Worm (Caenorhabditis elegans): ENCODE results near the gene fbxa-89.
A peak's percentile ranks its signal among the peaks of the same experiment; 100 is the strongest.

fbxa-89 gene

ce11 chrIII:12273598-12274090, 37.7 kb downstream of the fbxa-89 start, which contains the start of the genes Y75B8A.24 and Y75B8A.25:
TSS of gene Y75B8A.24 (minus strand) at chrIII:12273752.
TSS of gene Y75B8A.25 (plus strand) at chrIII:12274040.
- TF ChIP-seq ces-1 (GFP tag; optimal IDR thresholded peaks at IDR 0.05), result no peak
- no peak for TF ChIP-seq nhr-48 (tag; optimal IDR thresholded peaks at IDR 0.05)
- TF ChIP-seq mep-1 (tag; optimal IDR thresholded peaks at IDR 0.05), result peak; percentile 26
- no peak for TF ChIP-seq Y75B8A.6 (GFP tag; IDR thresholded peaks at IDR 0.05)
- TF ChIP-seq ztf-11 (tag; optimal IDR thresholded peaks at IDR 0.05), result no peak
- TF ChIP-seq tra-1 (GFP tag; IDR thresholded peaks at IDR 0.05), result 0 out of 2 replicates have a peak, but pooled peaks have one; percentile 46
- peak in 1 of 2 experiments; percentile 38 for TF ChIP-seq unc-62 (GFP tag; optimal IDR thresholded peaks at IDR 0.05 in 1 of 2)
- TF ChIP-seq unc-62 (tag; optimal IDR thresholded peaks at IDR 0.05), result no peak
- TF ChIP-seq lin-13 (GFP tag; optimal IDR thresholded peaks at IDR 0.05), result peak; percentile 15
- TF ChIP-seq nhr-10 (tag; optimal IDR thresholded peaks at IDR 0.05), result no peak
- TF ChIP-seq pha-4 (GFP tag; IDR thresholded peaks at IDR 0.05), result peak; percentile 29; the same call in 1 of the 2 replicates
- TF ChIP-seq pha-4 (tag; optimal IDR thresholded peaks at IDR 0.05), result no peak
- no peak for TF ChIP-seq D1046.2 (GFP tag; IDR thresholded peaks at IDR 0.05)
- peak; percentile 44 for TF ChIP-seq dve-1 (tag; optimal IDR thresholded peaks at IDR 0.05; ENCODE audit: insufficient read depth)
- peak; percentile 76 for TF ChIP-seq dpl-1 (GFP tag; optimal IDR thresholded peaks at IDR 0.05)
- no peak for TF ChIP-seq unc-39 (tag; optimal IDR thresholded peaks at IDR 0.05)
- peak in 1 of 2 experiments; percentile 79 for TF ChIP-seq hif-1 (tag; optimal IDR thresholded peaks at IDR 0.05)
- TF ChIP-seq lsy-2 (tag; optimal IDR thresholded peaks at IDR 0.05), result peak in 1 of 2 experiments; percentile 82
- no peak for TF ChIP-seq spr-1 (tag; optimal IDR thresholded peaks at IDR 0.05)
- TF ChIP-seq ceh-20 (GFP tag; IDR thresholded peaks at IDR 0.05), result peak; percentile 68; the same call in 1 of the 2 replicates
- peak; percentile 41 for TF ChIP-seq hlh-11 (tag; optimal IDR thresholded peaks at IDR 0.05)
- no peak for TF ChIP-seq dmd-8 (GFP tag; IDR thresholded peaks at IDR 0.05)
- peak; percentile 66 for TF ChIP-seq unc-130 (GFP tag; optimal IDR thresholded peaks at IDR 0.05)
- peak; percentile 20 for TF ChIP-seq rbr-2 (tag; optimal IDR thresholded peaks at IDR 0.05)
- 0 out of 2 replicates have a peak, but pooled peaks have one; percentile 59 for TF ChIP-seq arid-1 (GFP tag; conservative IDR thresholded peaks at IDR 0.05)
- TF ChIP-seq nhr-237 (tag; optimal IDR thresholded peaks at IDR 0.05), result no peak
- no peak for TF ChIP-seq attf-4 (tag; optimal IDR thresholded peaks at IDR 0.05)
- TF ChIP-seq mes-2 (tag; optimal IDR thresholded peaks at IDR 0.05; ENCODE audit: poor library complexity, severe bottlenecking), result peak; percentile 98
- TF ChIP-seq ceh-32 (tag; optimal IDR thresholded peaks at IDR 0.05; ENCODE audit: poor library complexity), result no peak
- TF ChIP-seq T26A8.4 (GFP tag; IDR thresholded peaks at IDR 0.05), result 0 out of 2 replicates have a peak, but pooled peaks have one; percentile 28
- TF ChIP-seq saeg-2 (GFP tag; IDR thresholded peaks at IDR 0.05), result no peak
- peak; percentile 81 for TF ChIP-seq Y48G9A.11 (GFP tag; IDR thresholded peaks at IDR 0.05)
- no peak for TF ChIP-seq daf-16 (GFP tag; optimal IDR thresholded peaks at IDR 0.05)
- TF ChIP-seq daf-16 (tag; optimal IDR thresholded peaks at IDR 0.05), result peak; percentile 27
- peak; percentile 71; the same call in 1 of the 2 replicates for TF ChIP-seq dmd-9 (GFP tag; IDR thresholded peaks at IDR 0.05)
- peak; percentile 38 for TF ChIP-seq nhr-102 (tag; optimal IDR thresholded peaks at IDR 0.05)
- TF ChIP-seq hlh-30 (tag; optimal IDR thresholded peaks at IDR 0.05; ENCODE audit: insufficient read depth), result peak; percentile 7
- peak; percentile 68 for TF ChIP-seq dmd-6 (GFP tag; IDR thresholded peaks at IDR 0.05)
- TF ChIP-seq snpc-4 (tag; optimal IDR thresholded peaks at IDR 0.05), result no peak
- TF ChIP-seq lin-38 (GFP tag; IDR thresholded peaks at IDR 0.05), result peak; percentile 78
- no peak for TF ChIP-seq set-16 (GFP tag; IDR thresholded peaks at IDR 0.05)
- no peak for TF ChIP-seq lir-3 (tag; optimal IDR thresholded peaks at IDR 0.05)
- TF ChIP-seq hmg-1.1 (GFP tag; IDR thresholded peaks at IDR 0.05), result peak; percentile 21; the same call in 1 of the 2 replicates
- peak in 1 of 2 experiments; percentile 20; a peak in 1 of 4 replicates for TF ChIP-seq madf-5 (GFP tag; IDR thresholded peaks at IDR 0.05)
- peak; percentile 79 for TF ChIP-seq duxl-1 (tag; optimal IDR thresholded peaks at IDR 0.05; ENCODE audit: poor library complexity)
- peak; percentile 93 for TF ChIP-seq ZK337.2 (GFP tag; IDR thresholded peaks at IDR 0.05)
- TF ChIP-seq F49E8.2 (tag; optimal IDR thresholded peaks at IDR 0.05; ENCODE audit: borderline replicate concordance), result peak; percentile 40
- TF ChIP-seq vab-7 (GFP tag; IDR thresholded peaks at IDR 0.05), result no peak
- no peak for TF ChIP-seq zag-1 (tag; optimal IDR thresholded peaks at IDR 0.05)
